Worm (Caenorhabditis elegans): Measurements from ENCODE around the gene C32D5.11.

C32D5.11 gene

ce11 chrII:6387937-6388336 lies 32.7 kb upstream of the C32D5.11 start, which contains the start of gene F58F12.2:
F58F12.2 (minus strand) TSS chrII:6388037.
- TF ChIP-seq hlh-8 (tag; optimal IDR thresholded peaks at IDR 0.05) (no peak), dve-1 (tag; optimal IDR thresholded peaks at IDR 0.05) (no peak), mec-3 (tag; optimal IDR thresholded peaks at IDR 0.05; ENCODE audit: borderline replicate concordance) (no peak), unc-42 (tag; optimal IDR thresholded peaks at IDR 0.05) (no peak), unc-55 (GFP tag; optimal IDR thresholded peaks at IDR 0.05) (no peak), ceh-48 (tag; optimal IDR thresholded peaks at IDR 0.05) (no peak)

ce11 chrII:6386467-6386866 lies 31.2 kb upstream of the C32D5.11 start, which contains the start of gene F58F12.4:
F58F12.4 (plus strand) TSS chrII:6386767.
- TF ChIP-seq ceh-14 (tag; optimal IDR thresholded peaks at IDR 0.05) = no peak

- peak; percentile 38 for TF ChIP-seq F13H6.1 (tag; optimal IDR thresholded peaks at IDR 0.05)
- no peak for TF ChIP-seq Y22D7AL.16 (tag; optimal IDR thresholded peaks at IDR 0.05)
- TF ChIP-seq gmeb-2 (tag; optimal IDR thresholded peaks at IDR 0.05) = peak; percentile 12
- peak; percentile 61 for TF ChIP-seq ceh-14 (tag; optimal IDR thresholded peaks at IDR 0.05)
- no peak for TF ChIP-seq pat-9 (tag; optimal IDR thresholded peaks at IDR 0.05)
- TF ChIP-seq pros-1 (tag; optimal IDR thresholded peaks at IDR 0.05) = no peak
- TF ChIP-seq ceh-22 (tag; optimal IDR thresholded peaks at IDR 0.05) = no peak
- TF ChIP-seq ceh-6 (GFP tag; optimal IDR thresholded peaks at IDR 0.05) = no peak
- no peak for TF ChIP-seq unc-3 (GFP tag; conservative IDR thresholded peaks at IDR 0.05)
- TF ChIP-seq unc-3 (tag; optimal IDR thresholded peaks at IDR 0.05) = no peak
- no peak for TF ChIP-seq lim-6 (tag; optimal IDR thresholded peaks at IDR 0.05)
- TF ChIP-seq ceh-19 (GFP tag; optimal IDR thresholded peaks at IDR 0.05) = no peak
- TF ChIP-seq syd-9 (tag; optimal IDR thresholded peaks at IDR 0.05) = no peak
- no peak for TF ChIP-seq hlh-13 (GFP tag; optimal IDR thresholded peaks at IDR 0.05)
- no peak for TF ChIP-seq ztf-16 (tag; optimal IDR thresholded peaks at IDR 0.05)
- no peak for TF ChIP-seq ama-1 (optimal IDR thresholded peaks at IDR 0.05)
- no peak for TF ChIP-seq pha-4 (tag; optimal IDR thresholded peaks at IDR 0.05)
- no peak for TF ChIP-seq hlh-15 (tag; optimal IDR thresholded peaks at IDR 0.05)
- TF ChIP-seq pag-3 (tag; optimal IDR thresholded peaks at IDR 0.05; ENCODE audit: borderline replicate concordance) = no peak
- no peak for TF ChIP-seq fkh-10 (GFP tag; optimal IDR thresholded peaks at IDR 0.05)
- no peak for TF ChIP-seq T23F11.4 (GFP tag; optimal IDR thresholded peaks at IDR 0.05)
- TF ChIP-seq nfya-1 (tag; optimal IDR thresholded peaks at IDR 0.05) = peak; percentile 26
- no peak for TF ChIP-seq sox-2 (GFP tag; IDR thresholded peaks at IDR 0.05)
- peak; percentile 19 for TF ChIP-seq ceh-18 (tag; optimal IDR thresholded peaks at IDR 0.05)
- peak; percentile 88 for TF ChIP-seq ceh-2 (tag; optimal IDR thresholded peaks at IDR 0.05)
- no peak for TF ChIP-seq dve-1 (tag; optimal IDR thresholded peaks at IDR 0.05)
- peak; percentile 28 for TF ChIP-seq dmd-4 (tag; optimal IDR thresholded peaks at IDR 0.05; ENCODE audit: borderline replicate concordance)
- TF ChIP-seq ceh-9 (tag; optimal IDR thresholded peaks at IDR 0.05) = no peak
- no peak for TF ChIP-seq ahr-1 (tag; optimal IDR thresholded peaks at IDR 0.05)
- no peak for TF ChIP-seq ceh-24 (tag; optimal IDR thresholded peaks at IDR 0.05)
- peak; percentile 74 for TF ChIP-seq tbx-7 (tag; optimal IDR thresholded peaks at IDR 0.05)
- TF ChIP-seq fkh-6 (tag; optimal IDR thresholded peaks at IDR 0.05) = peak; percentile 35
- TF ChIP-seq ets-4 (tag; optimal IDR thresholded peaks at IDR 0.05) = peak; percentile 82
- no peak for TF ChIP-seq odd-2 (tag; optimal IDR thresholded peaks at IDR 0.05)
- no peak for TF ChIP-seq K09A11.1 (tag; optimal IDR thresholded peaks at IDR 0.05; ENCODE audit: insufficient read depth)
- peak; percentile 14 for TF ChIP-seq unc-86 (tag; optimal IDR thresholded peaks at IDR 0.05)
- TF ChIP-seq fax-1 (tag; optimal IDR thresholded peaks at IDR 0.05) = peak; percentile 59
- TF ChIP-seq sdc-2 (tag; optimal IDR thresholded peaks at IDR 0.05) = no peak
- peak; percentile 14 for TF ChIP-seq pqm-1 (tag; optimal IDR thresholded peaks at IDR 0.05)
- TF ChIP-seq npax-4 (tag; optimal IDR thresholded peaks at IDR 0.05) = no peak
- no peak for TF ChIP-seq unc-42 (tag; optimal IDR thresholded peaks at IDR 0.05)
- TF ChIP-seq hlh-8 (tag; optimal IDR thresholded peaks at IDR 0.05) = peak; percentile 71
- no peak for TF ChIP-seq madf-2 (tag; optimal IDR thresholded peaks at IDR 0.05)
- TF ChIP-seq ceh-34 (tag; optimal IDR thresholded peaks at IDR 0.05) = peak; percentile 31
- no peak for TF ChIP-seq unc-55 (GFP tag; optimal IDR thresholded peaks at IDR 0.05)
- TF ChIP-seq ceh-48 (tag; optimal IDR thresholded peaks at IDR 0.05) = no peak
- TF ChIP-seq ceh-45 (GFP tag; IDR thresholded peaks at IDR 0.05) = no peak
Measured at ce11 chrII:6383183-6383695, 28.0 kb upstream of the C32D5.11 start, which contains the start of gene F58F12.1. F58F12.1 (plus strand) TSS chrII:6383645.

Data from whole organism, late embryonic.